Fruit fly (Drosophila melanogaster): Measurements from ENCODE around the gene TwdlX.

TwdlX gene

DNA sequence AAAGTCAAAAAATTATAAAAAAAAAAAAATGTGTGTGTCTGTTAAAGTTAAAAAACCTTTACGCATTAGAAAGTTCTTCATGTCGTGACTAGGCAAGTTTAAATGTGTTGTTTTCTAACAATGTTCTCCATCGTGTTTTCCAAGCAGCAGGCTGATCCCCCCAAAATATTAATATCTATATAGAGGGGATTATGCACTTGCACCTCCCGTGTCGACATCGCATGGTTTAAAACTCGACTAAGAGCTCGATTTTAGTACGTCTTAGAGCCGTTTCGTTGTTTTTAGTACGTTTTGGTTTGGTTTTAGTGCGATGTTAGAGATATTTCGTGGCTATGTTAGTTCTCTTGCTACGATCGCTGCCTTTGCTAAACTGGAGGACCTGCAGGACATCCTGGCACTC, 22.2 kb downstream of the TwdlX start:
- TF ChIP-seq rn (GFP tag; IDR thresholded peaks at IDR 0.05) = no peak
- no peak for TF ChIP-seq Pif1A (GFP tag; optimal IDR thresholded peaks at IDR 0.05)
- TF ChIP-seq CG34367 (tag; optimal IDR thresholded peaks at IDR 0.05) = no peak
- no peak for TF ChIP-seq fd96Ca (GFP tag; IDR thresholded peaks at IDR 0.05)
- TF ChIP-seq D1 (tag; optimal IDR thresholded peaks at IDR 0.05) = no peak
- no peak for TF ChIP-seq CG9948 (tag; optimal IDR thresholded peaks at IDR 0.05)
- TF ChIP-seq EcR (GFP tag; optimal IDR thresholded peaks at IDR 0.05) = no peak
- no peak for TF ChIP-seq CG12605 (GFP tag; IDR thresholded peaks at IDR 0.05)

DNA sequence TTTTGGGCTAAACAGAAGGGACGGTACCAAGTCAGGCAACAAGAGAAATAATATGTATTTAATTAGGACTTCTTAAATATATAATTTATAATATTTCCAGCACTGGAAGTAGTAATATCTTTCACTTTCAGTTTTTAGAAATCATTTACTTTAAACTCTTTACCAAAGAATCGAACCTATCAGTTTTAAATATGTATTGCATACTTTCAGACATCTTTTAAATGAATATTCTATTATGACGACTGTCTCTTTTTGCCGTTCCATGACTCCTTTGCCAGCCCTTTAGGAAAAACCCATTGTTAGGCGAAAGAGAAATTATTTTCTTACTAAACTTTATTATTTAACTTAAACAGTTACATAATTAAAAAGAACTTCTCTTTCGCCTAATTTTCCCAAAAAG, 26.8 kb downstream of the TwdlX start:
- TF ChIP-seq rn (GFP tag; IDR thresholded peaks at IDR 0.05) = no peak
- no peak for TF ChIP-seq fd96Ca (GFP tag; IDR thresholded peaks at IDR 0.05)
- no peak for TF ChIP-seq CG34367 (tag; optimal IDR thresholded peaks at IDR 0.05)
- no peak for TF ChIP-seq CG14655 (GFP tag; optimal IDR thresholded peaks at IDR 0.05)

DNA sequence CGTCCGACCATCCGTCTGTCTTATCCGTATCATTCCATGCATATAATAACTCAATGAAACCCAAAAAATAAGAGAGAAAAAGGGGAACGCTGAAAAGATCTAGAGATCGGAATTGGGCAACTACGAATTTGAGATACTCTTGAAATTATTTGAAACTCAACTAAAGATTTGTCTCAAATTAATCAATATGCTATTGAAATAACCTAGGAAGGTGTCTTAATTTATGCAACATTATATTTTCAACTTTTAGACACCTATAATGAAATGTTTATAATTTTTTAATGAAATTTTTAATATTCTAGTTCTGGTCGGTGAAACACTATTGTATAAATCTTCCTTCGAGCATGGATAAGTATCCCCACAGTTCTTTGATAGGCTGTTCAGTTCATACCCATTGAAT, 29.7 kb downstream of the TwdlX start:
- TF ChIP-seq rn (GFP tag; IDR thresholded peaks at IDR 0.05) (no peak), CG13204 (GFP tag; optimal IDR thresholded peaks at IDR 0.05) (no peak), CG8159 (tag; optimal IDR thresholded peaks at IDR 0.05) (peak; percentile 18), Snoo (tag; optimal IDR thresholded peaks at IDR 0.05) (no peak)

DNA sequence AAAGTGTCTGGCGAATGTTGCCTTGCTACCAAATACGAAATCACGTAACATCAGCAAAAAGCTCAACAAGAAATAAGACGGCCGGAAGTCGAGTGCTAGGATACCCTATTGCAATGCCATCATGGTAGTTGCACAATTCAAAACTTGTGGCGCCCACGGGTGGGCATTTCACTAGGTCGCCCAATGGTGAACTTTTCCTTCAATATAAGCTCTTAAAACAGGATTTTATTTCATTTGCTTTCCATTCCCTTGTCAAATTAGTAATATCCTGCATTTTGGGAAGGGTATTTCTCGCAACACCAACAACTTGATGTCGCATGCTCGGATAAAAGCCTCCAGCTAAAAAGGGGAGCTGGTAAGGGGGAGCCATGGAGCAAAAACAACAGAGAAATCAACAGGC, 30.6 kb downstream of the TwdlX start:
- TF ChIP-seq CG14655 (GFP tag; optimal IDR thresholded peaks at IDR 0.05) = peak; percentile 54
- TF ChIP-seq Pif1A (GFP tag; optimal IDR thresholded peaks at IDR 0.05) = peak; percentile 63
- TF ChIP-seq CG10348 (GFP tag; IDR thresholded peaks at IDR 0.05) = no peak
- TF ChIP-seq CG4496 (GFP tag; IDR thresholded peaks at IDR 0.05) = peak; percentile 82
- peak; percentile 51 for TF ChIP-seq Ets98B (GFP tag; IDR thresholded peaks at IDR 0.05)
- no peak for TF ChIP-seq gl (tag; optimal IDR thresholded peaks at IDR 0.05)
- peak; percentile 65 for TF ChIP-seq CG9948 (tag; optimal IDR thresholded peaks at IDR 0.05)
- TF ChIP-seq EcR (GFP tag; optimal IDR thresholded peaks at IDR 0.05) = no peak
- TF ChIP-seq Snoo (tag; optimal IDR thresholded peaks at IDR 0.05) = peak; percentile 61
- TF ChIP-seq CG8301 (tag; optimal IDR thresholded peaks at IDR 0.05) = peak; percentile 46
- TF ChIP-seq CG17806 (tag; optimal IDR thresholded peaks at IDR 0.05) = peak; percentile 43
- TF ChIP-seq CG15710 (tag; optimal IDR thresholded peaks at IDR 0.05) = peak; percentile 45
- no peak for TF ChIP-seq CG13204 (GFP tag; optimal IDR thresholded peaks at IDR 0.05)
- TF ChIP-seq CG12605 (GFP tag; IDR thresholded peaks at IDR 0.05) = no peak
- TF ChIP-seq CG32121 (GFP tag; IDR thresholded peaks at IDR 0.05) = peak; percentile 48; the same call in 1 of the 2 replicates
- TF ChIP-seq fd96Ca (GFP tag; IDR thresholded peaks at IDR 0.05) = peak; percentile 81
- TF ChIP-seq Pif1B (GFP tag; optimal IDR thresholded peaks at IDR 0.05) = peak; percentile 55
- TF ChIP-seq rn (GFP tag; IDR thresholded peaks at IDR 0.05) = peak; percentile 67
- no peak for TF ChIP-seq D1 (tag; optimal IDR thresholded peaks at IDR 0.05)
- TF ChIP-seq CG8159 (tag; optimal IDR thresholded peaks at IDR 0.05) = peak; percentile 56
- TF ChIP-seq CG34367 (tag; optimal IDR thresholded peaks at IDR 0.05) = peak; percentile 30

DNA sequence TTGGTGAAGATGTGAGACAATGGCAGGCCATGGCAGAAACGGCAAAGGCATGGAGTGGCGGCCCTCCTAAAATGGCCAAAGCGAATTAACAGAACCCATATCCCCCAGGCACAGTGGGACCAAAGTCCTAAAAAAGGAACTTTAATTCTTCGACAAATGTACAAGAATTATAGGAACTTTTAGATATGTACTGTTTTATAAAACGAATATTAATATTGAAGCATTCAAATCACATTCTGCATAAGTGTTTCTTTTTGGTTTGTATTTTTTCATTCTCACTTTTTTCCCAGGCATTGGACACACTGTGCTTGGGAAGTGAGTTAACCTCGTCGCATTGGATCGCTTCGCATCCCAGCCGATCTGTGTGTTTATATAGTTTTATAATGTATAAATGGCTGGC, 34.1 kb downstream of the TwdlX start:
- TF ChIP-seq CG12605 (GFP tag; IDR thresholded peaks at IDR 0.05) (no peak), CG4496 (GFP tag; IDR thresholded peaks at IDR 0.05) (0 out of 3 replicates have a peak, but pooled peaks have one; percentile 41), CG9948 (tag; optimal IDR thresholded peaks at IDR 0.05) (peak; percentile 28), CG10348 (GFP tag; IDR thresholded peaks at IDR 0.05) (no peak), Pif1A (GFP tag; optimal IDR thresholded peaks at IDR 0.05) (peak; percentile 44), Pif1B (GFP tag; optimal IDR thresholded peaks at IDR 0.05) (peak; percentile 52), CG8301 (tag; optimal IDR thresholded peaks at IDR 0.05) (peak; percentile 24), CG13204 (GFP tag; optimal IDR thresholded peaks at IDR 0.05) (no peak), rn (GFP tag; IDR thresholded peaks at IDR 0.05) (no peak), CG14655 (GFP tag; optimal IDR thresholded peaks at IDR 0.05) (peak; percentile 55), EcR (GFP tag; optimal IDR thresholded peaks at IDR 0.05) (no peak), CG15710 (tag; optimal IDR thresholded peaks at IDR 0.05) (peak; percentile 30), CG8159 (tag; optimal IDR thresholded peaks at IDR 0.05) (peak; percentile 38), gl (tag; optimal IDR thresholded peaks at IDR 0.05) (no peak), CG32121 (GFP tag; IDR thresholded peaks at IDR 0.05) (no peak), fd96Ca (GFP tag; IDR thresholded peaks at IDR 0.05) (no peak), Snoo (tag; optimal IDR thresholded peaks at IDR 0.05) (no peak), CG34367 (tag; optimal IDR thresholded peaks at IDR 0.05) (peak; percentile 16), Ets98B (GFP tag; IDR thresholded peaks at IDR 0.05) (no peak), CG17806 (tag; optimal IDR thresholded peaks at IDR 0.05) (peak; percentile 42), D1 (tag; optimal IDR thresholded peaks at IDR 0.05) (no peak)

DNA sequence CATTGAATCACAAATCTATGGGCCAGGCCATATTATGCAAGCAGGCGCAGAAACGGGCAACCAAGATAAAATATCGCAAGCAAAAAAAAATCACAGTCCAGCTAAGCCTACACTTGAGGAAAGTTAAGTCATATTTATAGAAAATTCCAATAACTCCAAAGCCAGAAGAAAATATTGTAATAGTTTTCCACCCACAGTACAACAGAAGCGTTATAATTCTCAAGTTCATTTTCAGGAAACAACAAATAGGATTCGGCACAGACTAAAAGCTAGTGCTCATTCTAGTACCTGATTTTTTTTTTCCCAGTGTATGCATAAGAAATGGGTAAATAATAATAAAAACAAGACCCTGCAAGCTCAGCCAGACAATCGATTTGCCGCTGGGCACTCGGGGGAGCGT, 34.9 kb downstream of the TwdlX start:
- TF ChIP-seq Pif1A (GFP tag; optimal IDR thresholded peaks at IDR 0.05) (peak; percentile 40), CG32121 (GFP tag; IDR thresholded peaks at IDR 0.05) (no peak), CG14655 (GFP tag; optimal IDR thresholded peaks at IDR 0.05) (peak; percentile 48), gl (tag; optimal IDR thresholded peaks at IDR 0.05) (no peak), CG8159 (tag; optimal IDR thresholded peaks at IDR 0.05) (peak; percentile 33), CG13204 (GFP tag; optimal IDR thresholded peaks at IDR 0.05) (no peak), CG8301 (tag; optimal IDR thresholded peaks at IDR 0.05) (peak; percentile 13), CG15710 (tag; optimal IDR thresholded peaks at IDR 0.05) (peak; percentile 44), D1 (tag; optimal IDR thresholded peaks at IDR 0.05) (no peak), CG17806 (tag; optimal IDR thresholded peaks at IDR 0.05) (peak; percentile 14), rn (GFP tag; IDR thresholded peaks at IDR 0.05) (no peak), CG4496 (GFP tag; IDR thresholded peaks at IDR 0.05) (peak; percentile 38; the same call in 1 of the 3 replicates), CG12605 (GFP tag; IDR thresholded peaks at IDR 0.05) (no peak), CG10348 (GFP tag; IDR thresholded peaks at IDR 0.05) (no peak), fd96Ca (GFP tag; IDR thresholded peaks at IDR 0.05) (peak; percentile 47; the same call in 1 of the 3 replicates), Pif1B (GFP tag; optimal IDR thresholded peaks at IDR 0.05) (peak; percentile 38), CG34367 (tag; optimal IDR thresholded peaks at IDR 0.05) (peak; percentile 32), Snoo (tag; optimal IDR thresholded peaks at IDR 0.05) (no peak), CG9948 (tag; optimal IDR thresholded peaks at IDR 0.05) (peak; percentile 41), Ets98B (GFP tag; IDR thresholded peaks at IDR 0.05) (peak; percentile 24; the same call in 1 of the 2 replicates)
